Worm (Caenorhabditis elegans) whole organism, midembryonic: ENCODE measurements around the gene emb-30.

Experiments
- T22C8.4 ChIP-seq: fragments of 200-800 bp; sonication (Bioruptor generic); IDR thresholded peaks from 2 replicates; pipeline ENCODE4 v1.3.6; 2022; ENCODE audit warnings: missing genetic modification characterization, missing compliant biosample characterization
- cog-1 ChIP-seq: sonication (generic microtip); optimal IDR thresholded peaks from 2 replicates; lab custom pipeline; 2016; ENCODE audit warnings: missing genetic modification characterization, missing compliant biosample characterization
- flt-1 ChIP-seq: fragments of 200-800 bp; sonication (Bioruptor generic); IDR thresholded peaks from 2 replicates; pipeline ENCODE4 v1.3.6; 2022; ENCODE audit warnings: missing genetic modification characterization, missing compliant biosample characterization
- klf-2 ChIP-seq: fragments of 200-800 bp; sonication (Bioruptor generic); conservative IDR thresholded peaks from 2 replicates; pipeline ENCODE4 v1.3.6; 2022; ENCODE audit warnings: missing genetic modification reagents, missing genetic modification characterization, missing compliant biosample characterization
- med-1 ChIP-seq: sonication (generic microtip); optimal IDR thresholded peaks from 2 replicates; lab custom pipeline; 2017; ENCODE audit warnings: missing genetic modification characterization, mild to moderate bottlenecking, missing compliant biosample characterization, antibody characterized with exemption, missing genetic modification reagents; ENCODE audit not compliant: insufficient read depth
- ref-1 ChIP-seq: fragments of 200-800 bp; sonication (Bioruptor generic); conservative IDR thresholded peaks from 2 replicates; pipeline ENCODE4 v1.3.6; 2022; ENCODE audit warnings: missing genetic modification reagents, missing genetic modification characterization, missing compliant biosample characterization
- tab-1 ChIP-seq: fragments of 200-800 bp; sonication (Bioruptor generic); IDR thresholded peaks from 2 replicates; pipeline ENCODE4 v1.3.6; 2022; ENCODE audit warnings: missing genetic modification characterization, missing compliant biosample characterization
- ztf-23 ChIP-seq: fragments of 200-800 bp; sonication (Bioruptor generic); IDR thresholded peaks from 2 replicates; pipeline ENCODE4 v1.3.6; 2022; ENCODE audit warnings: missing genetic modification reagents, missing genetic modification characterization, missing compliant biosample characterization
- ztf-29 ChIP-seq: fragments of 200-800 bp; sonication (Bioruptor generic); IDR thresholded peaks from 2 replicates; pipeline ENCODE4 v1.3.6; 2022; ENCODE audit warnings: missing genetic modification reagents, missing genetic modification characterization, missing compliant biosample characterization

The emb-30 gene

ce11 chrIII:9390924-9391323, 50.3 kb downstream of the emb-30 start:
- no peak for TF ChIP-seq cog-1
- no peak for TF ChIP-seq klf-2 (GFP tag; lab: Robert Waterston, UW)

DNA sequence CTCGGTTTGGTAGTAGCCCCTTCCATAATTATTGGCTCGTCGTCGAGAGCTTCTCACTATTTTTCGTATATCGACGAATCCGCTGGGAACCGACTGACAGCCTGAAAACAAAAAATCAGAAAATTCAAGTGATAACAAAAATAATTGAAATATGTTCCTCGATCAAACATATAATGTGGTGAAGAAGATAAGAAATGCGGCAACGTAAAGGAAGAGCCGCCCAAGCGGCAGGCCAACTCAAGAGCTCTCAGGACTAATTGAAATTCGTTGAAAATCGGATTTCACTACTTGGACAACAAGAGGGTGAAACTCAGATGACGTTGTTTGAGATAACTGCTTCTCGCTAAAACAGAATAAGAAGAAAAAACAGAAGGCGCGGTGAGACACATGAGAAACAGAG, 51.3 kb downstream of the emb-30 start, which contains the start of gene slc-17.2:
Gene slc-17.2 (minus strand): TSS at position 101 of the 400 bp plus-strand sequence.
- TF ChIP-seq ref-1 (GFP tag; lab: Robert Waterston, UW): no peak
- no peak for TF ChIP-seq T22C8.4 (GFP tag; lab: Robert Waterston, UW)
- no peak for TF ChIP-seq tab-1 (GFP tag; lab: Robert Waterston, UW)
- no peak for TF ChIP-seq cog-1

DNA sequence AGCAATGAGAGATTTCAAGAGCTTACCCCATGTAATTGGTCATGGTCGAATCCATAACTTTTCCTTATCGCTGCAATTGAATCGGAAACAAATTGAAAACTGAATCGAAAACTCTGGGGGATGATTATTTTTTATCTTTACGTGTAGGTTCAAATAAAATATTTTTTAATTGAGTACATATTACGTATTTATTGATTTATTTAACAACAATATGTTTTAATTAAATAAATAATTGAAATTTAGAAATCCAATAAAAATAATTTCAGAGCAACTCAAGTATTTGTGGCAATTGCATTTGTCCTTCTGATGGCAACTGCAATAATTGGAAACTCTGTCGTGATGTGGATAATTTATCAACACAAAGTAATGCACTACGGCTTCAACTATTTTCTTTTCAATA, 55.7 kb downstream of the emb-30 start, which contains the start of gene C38C10.3:
Gene C38C10.3 (minus strand): TSS at position 101 of the 400 bp plus-strand sequence.
- TF ChIP-seq T22C8.4 (GFP tag; lab: Robert Waterston, UW) (no peak), klf-2 (GFP tag; lab: Robert Waterston, UW) (no peak), flt-1 (GFP tag; lab: Robert Waterston, UW) (no peak), ztf-29 (GFP tag; lab: Robert Waterston, UW) (no peak), ref-1 (GFP tag; lab: Robert Waterston, UW) (no peak), tab-1 (GFP tag; lab: Robert Waterston, UW) (no peak), ztf-23 (no peak), med-1 (no peak), cog-1 (no peak)
